Fruit fly (Drosophila melanogaster) whole organism, embryonic: Measurements from ENCODE around the gene Unc50.

Experiments
- ATbp ChIP-seq: fragments of 200-800 bp; sonication (Bioruptor generic); optimal IDR thresholded peaks from 2 replicates; lab custom pipeline; 2017; ENCODE audit warnings: missing biosample characterization, mild to moderate bottlenecking, missing genetic modification characterization, missing genetic modification reagents
- B-H2 ChIP-seq: fragments of 200-800 bp; sonication (Bioruptor generic); optimal IDR thresholded peaks from 2 replicates; lab custom pipeline; 2018; ENCODE audit warnings: missing biosample characterization, mild to moderate bottlenecking, missing genetic modification characterization
- CG10274 ChIP-seq: fragments of 200-800 bp; sonication (Bioruptor generic); optimal IDR thresholded peaks from 3 replicates; lab custom pipeline; 2017; ENCODE audit warnings: missing biosample characterization, mild to moderate bottlenecking, missing genetic modification characterization
- CG10565 ChIP-seq: fragments of 200-800 bp; sonication (Bioruptor generic); optimal IDR thresholded peaks from 3 replicates; lab custom pipeline; 2016; ENCODE audit warnings: missing biosample characterization, mild to moderate bottlenecking, missing genetic modification characterization
- CG11695 ChIP-seq: fragments of 200-800 bp; sonication (Bioruptor generic); IDR thresholded peaks from 3 replicates; pipeline ENCODE4 v1.3.6; 2022; ENCODE audit warnings: missing biosample characterization, missing genetic modification characterization
- CG12104 ChIP-seq: fragments of 200-800 bp; sonication (Bioruptor generic); optimal IDR thresholded peaks from 3 replicates; lab custom pipeline; 2016; ENCODE audit warnings: missing biosample characterization, missing genetic modification characterization
- CG12299 ChIP-seq: fragments of 200-800 bp; sonication (Bioruptor generic); optimal IDR thresholded peaks from 2 replicates; lab custom pipeline; 2018; ENCODE audit warnings: missing biosample characterization, mild to moderate bottlenecking, missing genetic modification characterization
- CG13424 ChIP-seq: fragments of 200-800 bp; sonication (Bioruptor generic); optimal IDR thresholded peaks from 2 replicates; lab custom pipeline; 2019; ENCODE audit warnings: missing biosample characterization, mild to moderate bottlenecking, missing genetic modification characterization, moderate library complexity
- CG15696 ChIP-seq: fragments of 200-800 bp; sonication (Bioruptor generic); optimal IDR thresholded peaks from 2 replicates; lab custom pipeline; 2019; ENCODE audit warnings: missing biosample characterization, mild to moderate bottlenecking, missing genetic modification characterization, moderate library complexity
- CG16815 ChIP-seq: fragments of 200-800 bp; sonication (Bioruptor generic); optimal IDR thresholded peaks from 3 replicates; lab custom pipeline; 2017; ENCODE audit warnings: missing biosample characterization, mild to moderate bottlenecking, missing genetic modification characterization
- CG17186 ChIP-seq: fragments of 200-800 bp; sonication (Bioruptor generic); optimal IDR thresholded peaks from 3 replicates; lab custom pipeline; 2017; ENCODE audit warnings: missing biosample characterization, missing genetic modification reagents, missing genetic modification characterization
- CG17359 ChIP-seq: fragments of 200-800 bp; sonication (Bioruptor generic); optimal IDR thresholded peaks from 3 replicates; lab custom pipeline; 2018; ENCODE audit warnings: missing biosample characterization, mild to moderate bottlenecking, missing genetic modification characterization, moderate library complexity
- CG30431 ChIP-seq: fragments of 200-800 bp; sonication (Bioruptor generic); optimal IDR thresholded peaks from 2 replicates; lab custom pipeline; 2017; ENCODE audit warnings: missing biosample characterization, missing genetic modification characterization
- CG31388 ChIP-seq: fragments of 200-800 bp; sonication (Bioruptor generic); optimal IDR thresholded peaks from 2 replicates; lab custom pipeline; 2016; ENCODE audit warnings: missing biosample characterization, missing genetic modification characterization
- CG32772 ChIP-seq: fragments of 200-800 bp; sonication (Bioruptor generic); IDR thresholded peaks from 2 replicates; pipeline ENCODE4 v1.3.6; 2022; ENCODE audit warnings: missing biosample characterization, missing genetic modification characterization
- CG33213 ChIP-seq: fragments of 200-800 bp; sonication (Bioruptor generic); optimal IDR thresholded peaks from 3 replicates; lab custom pipeline; 2016; ENCODE audit warnings: missing biosample characterization, missing genetic modification characterization
- CG33557 ChIP-seq: fragments of 200-800 bp; sonication (Bioruptor generic); optimal IDR thresholded peaks from 2 replicates; lab custom pipeline; 2019; ENCODE audit warnings: missing biosample characterization, mild to moderate bottlenecking, missing genetic modification characterization, moderate library complexity
- CG6272 ChIP-seq: fragments of 200-800 bp; sonication (Bioruptor generic); IDR thresholded peaks from 2 replicates; pipeline ENCODE4 v1.3.6; 2022; ENCODE audit warnings: missing biosample characterization, missing genetic modification characterization
- CG6654 ChIP-seq: fragments of 200-800 bp; sonication (Bioruptor generic); optimal IDR thresholded peaks from 2 replicates; lab custom pipeline; 2017; ENCODE audit warnings: missing biosample characterization, mild to moderate bottlenecking, missing genetic modification characterization
- CG6765 ChIP-seq: fragments of 200-800 bp; sonication (Bioruptor generic); optimal IDR thresholded peaks from 3 replicates; lab custom pipeline; 2017; ENCODE audit warnings: missing biosample characterization, mild to moderate bottlenecking, missing genetic modification characterization
- CG7745 ChIP-seq: fragments of 200-800 bp; sonication (Bioruptor generic); optimal IDR thresholded peaks from 2 replicates; lab custom pipeline; 2018; ENCODE audit warnings: missing biosample characterization, mild to moderate bottlenecking, missing genetic modification characterization, moderate library complexity
- CG7928 ChIP-seq: fragments of 200-800 bp; sonication (Bioruptor generic); optimal IDR thresholded peaks from 2 replicates; lab custom pipeline; 2017; ENCODE audit warnings: missing biosample characterization, mild to moderate bottlenecking, missing genetic modification characterization
- CG9817 ChIP-seq: fragments of 200-800 bp; sonication (Bioruptor generic); optimal IDR thresholded peaks from 2 replicates; lab custom pipeline; 2018; ENCODE audit warnings: missing biosample characterization, mild to moderate bottlenecking, missing genetic modification characterization, moderate library complexity
- D19A ChIP-seq: fragments of 200-800 bp; optimal IDR thresholded peaks from 3 replicates; lab custom pipeline; 2019; ENCODE audit warnings: missing biosample characterization, mild to moderate bottlenecking, missing genetic modification characterization, moderate library complexity
- Dp ChIP-seq: fragments of 200-800 bp; sonication (Bioruptor generic); optimal IDR thresholded peaks from 2 replicates; lab custom pipeline; 2018; ENCODE audit warnings: missing biosample characterization, mild to moderate bottlenecking, missing genetic modification characterization, moderate library complexity
- Ets97D ChIP-seq: fragments of 200-800 bp; sonication (Bioruptor generic); optimal IDR thresholded peaks from 3 replicates; lab custom pipeline; 2016; ENCODE audit warnings: missing biosample characterization, missing genetic modification characterization
- HLH54F ChIP-seq: fragments of 200-800 bp; sonication (Bioruptor generic); optimal IDR thresholded peaks from 3 replicates; lab custom pipeline; 2016; ENCODE audit warnings: missing biosample characterization, missing genetic modification characterization
- Mes4 ChIP-seq: fragments of 200-800 bp; sonication (Bioruptor generic); optimal IDR thresholded peaks from 2 replicates; lab custom pipeline; 2016; ENCODE audit warnings: missing biosample characterization, missing genetic modification characterization
- NK7.1 ChIP-seq: fragments of 200-800 bp; sonication (Bioruptor generic); optimal IDR thresholded peaks from 3 replicates; lab custom pipeline; 2016; ENCODE audit warnings: missing biosample characterization, missing genetic modification characterization
- Rfx ChIP-seq: fragments of 200-800 bp; sonication (Bioruptor generic); IDR thresholded peaks from 2 replicates; pipeline ENCODE4 v1.3.6; 2022; ENCODE audit warnings: missing biosample characterization, missing genetic modification characterization
- Side ChIP-seq: fragments of 200-800 bp; sonication (Bioruptor generic); optimal IDR thresholded peaks from 2 replicates; lab custom pipeline; 2016; ENCODE audit warnings: missing biosample characterization, missing genetic modification characterization
- Six4 ChIP-seq: fragments of 200-800 bp; sonication (Bioruptor generic); optimal IDR thresholded peaks from 2 replicates; lab custom pipeline; 2016; ENCODE audit warnings: missing biosample characterization, missing genetic modification characterization
- Stat92E ChIP-seq, 3 experiments: fragments of >200 bp in 2 of 3; fragments of 200-800 bp in 1 of 3; sonication (Bioruptor generic) in 1 of 3; optimal IDR thresholded peaks; 2 replicates each; lab custom pipeline; 2017 to 2019; ENCODE audit warnings: missing biosample characterization in 3 of 3, missing genetic modification characterization in 3 of 3, mild to moderate bottlenecking in 1 of 3, moderate library complexity in 1 of 3
- Trl ChIP-seq, 3 experiments: fragments of >200 bp in 2 of 3; fragments of 200-800 bp in 1 of 3; sonication (Bioruptor generic) in 1 of 3; optimal IDR thresholded peaks; 2 replicates in 1 of 3; 3 replicates in 2 of 3; lab custom pipeline; 2016 to 2017; ENCODE audit warnings: missing biosample characterization in 1 of 3, missing genetic modification characterization in 1 of 3
- bcd ChIP-seq: fragments of 200-800 bp; sonication (Bioruptor generic); optimal IDR thresholded peaks from 2 replicates; lab custom pipeline; 2017; ENCODE audit warnings: missing biosample characterization, mild to moderate bottlenecking, missing genetic modification characterization
- cas ChIP-seq: fragments of 200-800 bp; sonication (Bioruptor generic); IDR thresholded peaks from 2 replicates; pipeline ENCODE4 v1.3.6; 2022; ENCODE audit warnings: missing biosample characterization, missing genetic modification characterization
- caup ChIP-seq: fragments of 200-800 bp; sonication (Bioruptor generic); optimal IDR thresholded peaks from 3 replicates; lab custom pipeline; 2017; ENCODE audit warnings: missing biosample characterization, mild to moderate bottlenecking, missing genetic modification characterization, moderate library complexity; ENCODE audit not compliant: severe bottlenecking
- chif ChIP-seq, 2 experiments: fragments of 200-800 bp; sonication (Bioruptor generic); optimal IDR thresholded peaks; 3 replicates each; lab custom pipeline; 2016; ENCODE audit warnings: missing biosample characterization in 2 of 2, missing genetic modification characterization in 2 of 2
- crc ChIP-seq: fragments of 200-800 bp; sonication (Bioruptor generic); optimal IDR thresholded peaks from 2 replicates; lab custom pipeline; 2016; ENCODE audit warnings: missing biosample characterization, missing genetic modification characterization
- emc ChIP-seq: fragments of 200-800 bp; sonication (Bioruptor generic); optimal IDR thresholded peaks from 2 replicates; lab custom pipeline; 2016; ENCODE audit warnings: missing biosample characterization, missing genetic modification characterization
- eve ChIP-seq, 2 experiments: fragments of >200 bp; optimal IDR thresholded peaks; 2 replicates each; lab custom pipeline; 2017; ENCODE audit warnings: missing biosample characterization in 2 of 2, missing genetic modification characterization in 2 of 2
- gfzf ChIP-seq: fragments of 200-800 bp; sonication (Bioruptor generic); optimal IDR thresholded peaks from 2 replicates; lab custom pipeline; 2016; ENCODE audit warnings: missing biosample characterization, mild to moderate bottlenecking, missing genetic modification characterization, moderate library complexity
- nau ChIP-seq: fragments of 200-800 bp; sonication (Bioruptor generic); optimal IDR thresholded peaks from 3 replicates; lab custom pipeline; 2017; ENCODE audit warnings: missing biosample characterization, mild to moderate bottlenecking, missing genetic modification characterization, missing genetic modification reagents
- pan ChIP-seq, 4 experiments: fragments of >200 bp in 3 of 4; fragments of 200-800 bp in 1 of 4; sonication (Bioruptor generic) in 1 of 4; optimal IDR thresholded peaks in 3 of 4; IDR thresholded peaks in 1 of 4; 2 replicates each; pipeline versions ENCODE4 v1.3.6 to Lab custom; 2017 to 2022; ENCODE audit warnings: missing biosample characterization in 2 of 4, missing genetic modification characterization in 2 of 4, mixed read lengths in 1 of 4
- seq ChIP-seq: fragments of 200-800 bp; sonication (Bioruptor generic); IDR thresholded peaks from 2 replicates; pipeline ENCODE4 v1.3.6; 2022; ENCODE audit warnings: missing biosample characterization, missing genetic modification characterization
- sna ChIP-seq: fragments of 200-800 bp; sonication (Bioruptor generic); IDR thresholded peaks from 2 replicates; pipeline ENCODE4 v1.3.6; 2022; ENCODE audit warnings: missing biosample characterization, missing genetic modification characterization; ENCODE audit not compliant: partially characterized antibody
- zen2 ChIP-seq: fragments of 200-800 bp; sonication (Bioruptor generic); IDR thresholded peaks from 3 replicates; pipeline ENCODE4 v1.3.6; 2022; ENCODE audit warnings: missing biosample characterization, missing genetic modification characterization; ENCODE audit not compliant: partially characterized antibody
- zfh2 ChIP-seq: fragments of 200-800 bp; sonication (Bioruptor generic); optimal IDR thresholded peaks from 2 replicates; lab custom pipeline; 2016; ENCODE audit warnings: missing biosample characterization, missing genetic modification characterization

Unc50 gene

dm6 chr3R:8715851-8716550 is 39.6 kb upstream of the Unc50 start, which contains the start of gene TMEM216 (continued):
- TF ChIP-seq sna (GFP tag; lab: Robert Waterston, UW) (no peak), CG12299 (tag; lab: Kevin White, UChicago) (no peak), ATbp (GFP tag; lab: Kevin White, UChicago) (no peak), CG7928 (GFP tag; lab: Kevin White, UChicago) (no peak), B-H2 (GFP tag; lab: Kevin White, UChicago) (no peak), caup (GFP tag; lab: Kevin White, UChicago) (no peak), Stat92E (GFP tag; optimal IDR thresholded peaks at IDR 0.05; lab: Kevin White, UChicago) (peak in 1 of 3 experiments; percentile 33), NK7.1 (GFP tag; lab: Kevin White, UChicago) (no peak), CG16815 (GFP tag; lab: Kevin White, UChicago) (no peak), bcd (GFP tag; lab: Kevin White, UChicago) (no peak), CG33557 (GFP tag; lab: Kevin White, UChicago) (no peak), CG10565 (GFP tag; lab: Kevin White, UChicago) (no peak), chif (GFP tag; optimal IDR thresholded peaks at IDR 0.05; lab: Kevin White, UChicago) (no peak), CG10274 (no peak), CG6765 (GFP tag; lab: Kevin White, UChicago) (no peak), gfzf (GFP tag; lab: Kevin White, UChicago) (peak; percentile 94), CG11695 (GFP tag; lab: Robert Waterston, UW) (no peak), emc (GFP tag; lab: Kevin White, UChicago) (no peak), Rfx (GFP tag; lab: Robert Waterston, UW) (no peak), CG17359 (no peak), Side (GFP tag; lab: Kevin White, UChicago) (no peak), CG32772 (no peak), CG9817 (tag; lab: Kevin White, UChicago) (no peak), Mes4 (GFP tag; lab: Kevin White, UChicago) (peak; percentile 2), Dp (GFP tag; lab: Kevin White, UChicago) (peak; percentile 85), Ets97D (GFP tag; lab: Kevin White, UChicago) (peak; percentile 77), CG6272 (GFP tag; lab: Robert Waterston, UW) (no peak), seq (GFP tag; lab: Robert Waterston, UW) (no peak), pan (optimal IDR thresholded peaks at IDR 0.05; lab: Kevin White, UChicago) (no peak), pan (GFP tag; optimal IDR thresholded peaks at IDR 0.05 in 1 of 2, IDR thresholded peaks at IDR 0.05 in 1 of 2) (no peak), nau (GFP tag; lab: Kevin White, UChicago) (no peak), CG13424 (tag; lab: Kevin White, UChicago) (no peak), zfh2 (GFP tag; lab: Kevin White, UChicago) (no peak), D19A (tag; lab: Kevin White, UChicago) (no peak), cas (GFP tag; lab: Robert Waterston, UW) (no peak), CG30431 (no peak), Six4 (GFP tag; lab: Kevin White, UChicago) (no peak), eve (GFP tag; optimal IDR thresholded peaks at IDR 0.05; lab: Kevin White, UChicago) (no peak), Trl (optimal IDR thresholded peaks at IDR 0.05; lab: Kevin White, UChicago) (no peak), Trl (GFP tag; optimal IDR thresholded peaks at IDR 0.05; lab: Kevin White, UChicago) (no peak), CG17186 (GFP tag; lab: Kevin White, UChicago) (peak; percentile 29), CG12104 (GFP tag; lab: Kevin White, UChicago) (no peak), CG31388 (GFP tag; lab: Kevin White, UChicago) (no peak), crc (GFP tag; lab: Kevin White, UChicago) (no peak), CG6654 (no peak), zen2 (GFP tag; lab: Robert Waterston, UW) (no peak), CG15696 (tag; lab: Kevin White, UChicago) (no peak), HLH54F (no peak), CG7745 (no peak), CG33213 (GFP tag; lab: Kevin White, UChicago) (peak; percentile 42)
